Fruit fly (Drosophila melanogaster) whole organism, embryonic: Measurements from ENCODE around the gene CG31223.

ENCODE experiments used
- Adf1 ChIP-seq: fragments of 200-800 bp; sonication (Bioruptor generic); IDR thresholded peaks from 2 replicates; pipeline ENCODE4 v1.3.6; 2022; ENCODE audit warnings: missing biosample characterization, missing genetic modification characterization
- BtbVII ChIP-seq: fragments of 200-800 bp; sonication (Bioruptor generic); optimal IDR thresholded peaks from 3 replicates; lab custom pipeline; 2017; ENCODE audit warnings: missing biosample characterization, mild to moderate bottlenecking, missing genetic modification characterization
- CG10274 ChIP-seq: fragments of 200-800 bp; sonication (Bioruptor generic); optimal IDR thresholded peaks from 3 replicates; lab custom pipeline; 2017; ENCODE audit warnings: missing biosample characterization, mild to moderate bottlenecking, missing genetic modification characterization
- CG10366 ChIP-seq: fragments of 200-800 bp; sonication (Bioruptor generic); IDR thresholded peaks from 2 replicates; pipeline ENCODE4 v1.3.6; 2022; ENCODE audit warnings: missing biosample characterization, missing genetic modification characterization
- CG11504 ChIP-seq: fragments of 200-800 bp; sonication (Bioruptor generic); optimal IDR thresholded peaks from 3 replicates; lab custom pipeline; 2019; ENCODE audit warnings: missing biosample characterization, mild to moderate bottlenecking, missing genetic modification characterization, moderate library complexity
- CG12104 ChIP-seq: fragments of 200-800 bp; sonication (Bioruptor generic); optimal IDR thresholded peaks from 3 replicates; lab custom pipeline; 2016; ENCODE audit warnings: missing biosample characterization, missing genetic modification characterization
- CG12236 ChIP-seq: fragments of 200-800 bp; sonication (Bioruptor generic); optimal IDR thresholded peaks from 2 replicates; lab custom pipeline; 2016; ENCODE audit warnings: missing biosample characterization, missing genetic modification characterization
- CG12769 ChIP-seq: fragments of 200-800 bp; sonication (Bioruptor generic); optimal IDR thresholded peaks from 2 replicates; lab custom pipeline; 2019; ENCODE audit warnings: missing biosample characterization, mild to moderate bottlenecking, missing genetic modification characterization, moderate library complexity
- CG13123 ChIP-seq: fragments of 200-800 bp; sonication (Bioruptor generic); optimal IDR thresholded peaks from 2 replicates; lab custom pipeline; 2016; ENCODE audit warnings: missing biosample characterization, missing genetic modification characterization
- CG14441 ChIP-seq: fragments of 200-800 bp; sonication (Bioruptor generic); IDR thresholded peaks from 2 replicates; pipeline ENCODE4 v1.3.6; 2022; ENCODE audit warnings: missing biosample characterization, missing genetic modification characterization
- CG17568 ChIP-seq: fragments of 200-800 bp; sonication (Bioruptor generic); optimal IDR thresholded peaks from 2 replicates; lab custom pipeline; 2018; ENCODE audit warnings: missing biosample characterization, mild to moderate bottlenecking, missing genetic modification characterization, moderate library complexity
- CG1832 ChIP-seq: fragments of 200-800 bp; sonication (Bioruptor generic); optimal IDR thresholded peaks from 2 replicates; lab custom pipeline; 2017; ENCODE audit warnings: missing biosample characterization, mild to moderate bottlenecking, missing genetic modification characterization, inconsistent platforms
- CG2120 ChIP-seq: fragments of 200-800 bp; sonication (Bioruptor generic); optimal IDR thresholded peaks from 3 replicates; lab custom pipeline; 2016; ENCODE audit warnings: missing biosample characterization, missing genetic modification characterization
- CG3281 ChIP-seq: fragments of 200-800 bp; sonication (Bioruptor generic); optimal IDR thresholded peaks from 3 replicates; lab custom pipeline; 2017; ENCODE audit warnings: missing biosample characterization, mild to moderate bottlenecking, missing genetic modification characterization
- CG34376 ChIP-seq: fragments of 200-800 bp; sonication (Bioruptor generic); optimal IDR thresholded peaks from 2 replicates; lab custom pipeline; 2018; ENCODE audit warnings: missing biosample characterization, mild to moderate bottlenecking, missing genetic modification characterization
- CG4617 ChIP-seq: fragments of 200-800 bp; sonication (Bioruptor generic); optimal IDR thresholded peaks from 3 replicates; lab custom pipeline; 2016; ENCODE audit warnings: missing biosample characterization, missing genetic modification characterization, borderline replicate concordance
- CG6254 ChIP-seq: fragments of 200-800 bp; sonication (Bioruptor generic); optimal IDR thresholded peaks from 3 replicates; lab custom pipeline; 2017; ENCODE audit warnings: mild to moderate bottlenecking, missing biosample characterization, missing genetic modification reagents, missing genetic modification characterization
- CG6765 ChIP-seq: fragments of 200-800 bp; sonication (Bioruptor generic); optimal IDR thresholded peaks from 3 replicates; lab custom pipeline; 2017; ENCODE audit warnings: missing biosample characterization, mild to moderate bottlenecking, missing genetic modification characterization
- CG8290 ChIP-seq, 3 experiments: fragments of 200-800 bp; sonication (Bioruptor generic); optimal IDR thresholded peaks; 2 replicates each; lab custom pipeline; 2016 to 2019; ENCODE audit warnings: missing biosample characterization in 3 of 3, missing genetic modification characterization in 3 of 3, mild to moderate bottlenecking in 2 of 3, moderate library complexity in 1 of 3
- CG8388 ChIP-seq: fragments of 200-800 bp; sonication (Bioruptor generic); optimal IDR thresholded peaks from 2 replicates; lab custom pipeline; 2019; ENCODE audit warnings: missing biosample characterization, mild to moderate bottlenecking, missing genetic modification characterization, moderate library complexity
- Gug ChIP-seq: fragments of 200-800 bp; sonication (Bioruptor generic); IDR thresholded peaks from 4 replicates; pipeline ENCODE4 v1.3.6; 2022; ENCODE audit warnings: missing biosample characterization, missing genetic modification characterization
- HmgD ChIP-seq: fragments of 200-800 bp; sonication (Bioruptor generic); optimal IDR thresholded peaks from 3 replicates; lab custom pipeline; 2016; ENCODE audit warnings: missing biosample characterization, missing genetic modification characterization
- Hmr ChIP-seq: fragments of 200-800 bp; sonication (Bioruptor generic); optimal IDR thresholded peaks from 3 replicates; lab custom pipeline; 2017; ENCODE audit warnings: mild to moderate bottlenecking, missing biosample characterization, missing genetic modification reagents, missing genetic modification characterization
- Oaz ChIP-seq: fragments of 200-800 bp; sonication (Bioruptor generic); IDR thresholded peaks from 2 replicates; pipeline ENCODE4 v1.3.6; 2022; ENCODE audit warnings: missing biosample characterization, missing genetic modification characterization
- Ptx1 ChIP-seq: fragments of 200-800 bp; sonication (Bioruptor generic); IDR thresholded peaks from 2 replicates; pipeline ENCODE4 v1.3.6; 2022; ENCODE audit warnings: missing biosample characterization, missing genetic modification characterization
- Spps ChIP-seq: fragments of 200-800 bp; sonication (Bioruptor generic); optimal IDR thresholded peaks from 2 replicates; lab custom pipeline; 2018; ENCODE audit warnings: missing biosample characterization, mild to moderate bottlenecking, missing genetic modification characterization
- Trl ChIP-seq, 3 experiments: fragments of >200 bp in 2 of 3; fragments of 200-800 bp in 1 of 3; sonication (Bioruptor generic) in 1 of 3; optimal IDR thresholded peaks; 2 replicates in 1 of 3; 3 replicates in 2 of 3; lab custom pipeline; 2016 to 2017; ENCODE audit warnings: missing biosample characterization in 1 of 3, missing genetic modification characterization in 1 of 3
- amos ChIP-seq: fragments of 200-800 bp; sonication (Bioruptor generic); IDR thresholded peaks from 2 replicates; pipeline ENCODE4 v1.3.6; 2022; ENCODE audit warnings: missing biosample characterization, missing genetic modification characterization; ENCODE audit not compliant: partially characterized antibody
- ash1 ChIP-seq: fragments of 200-800 bp; sonication (Bioruptor generic); optimal IDR thresholded peaks from 2 replicates; lab custom pipeline; 2018; ENCODE audit warnings: missing biosample characterization, mild to moderate bottlenecking, missing genetic modification characterization
- az2 ChIP-seq: fragments of 200-800 bp; sonication (Bioruptor generic); optimal IDR thresholded peaks from 3 replicates; lab custom pipeline; 2016; ENCODE audit warnings: missing biosample characterization, missing genetic modification characterization
- btn ChIP-seq: fragments of 200-800 bp; sonication (Bioruptor generic); optimal IDR thresholded peaks from 2 replicates; lab custom pipeline; 2016; ENCODE audit warnings: missing biosample characterization, missing genetic modification characterization
- cad ChIP-seq: fragments of >200 bp; optimal IDR thresholded peaks from 2 replicates; lab custom pipeline; 2017; ENCODE audit warnings: missing biosample characterization, missing genetic modification characterization
- caup ChIP-seq: fragments of 200-800 bp; sonication (Bioruptor generic); optimal IDR thresholded peaks from 3 replicates; lab custom pipeline; 2017; ENCODE audit warnings: missing biosample characterization, mild to moderate bottlenecking, missing genetic modification characterization, moderate library complexity; ENCODE audit not compliant: severe bottlenecking
- chm ChIP-seq: fragments of 200-800 bp; sonication (Bioruptor generic); IDR thresholded peaks from 2 replicates; pipeline ENCODE4 v1.3.6; 2022; ENCODE audit warnings: missing biosample characterization, missing genetic modification characterization
- da ChIP-seq: fragments of 200-800 bp; sonication (Bioruptor generic); optimal IDR thresholded peaks from 2 replicates; lab custom pipeline; 2016; ENCODE audit warnings: missing biosample characterization, missing genetic modification characterization
- en ChIP-seq: fragments of 200-800 bp; sonication (Bioruptor generic); optimal IDR thresholded peaks from 2 replicates; lab custom pipeline; 2016; ENCODE audit warnings: missing biosample characterization, missing genetic modification characterization
- eyg ChIP-seq: fragments of 200-800 bp; sonication (Bioruptor generic); optimal IDR thresholded peaks from 3 replicates; lab custom pipeline; 2016; ENCODE audit warnings: missing biosample characterization, missing genetic modification characterization
- fd3F ChIP-seq: fragments of 200-800 bp; sonication (Bioruptor generic); optimal IDR thresholded peaks from 2 replicates; lab custom pipeline; 2018; ENCODE audit warnings: missing biosample characterization, mild to moderate bottlenecking, missing genetic modification characterization, moderate library complexity
- gro ChIP-seq: fragments of 200-800 bp; sonication (Bioruptor generic); optimal IDR thresholded peaks from 2 replicates; lab custom pipeline; 2016; ENCODE audit warnings: missing biosample characterization, missing genetic modification characterization
- hb ChIP-seq: fragments of 200-800 bp; sonication (Bioruptor generic); IDR thresholded peaks from 3 replicates; pipeline ENCODE4 v1.3.6; 2022; ENCODE audit warnings: missing biosample characterization, missing genetic modification characterization; ENCODE audit not compliant: partially characterized antibody
- luna ChIP-seq: fragments of 200-800 bp; sonication (Bioruptor generic); optimal IDR thresholded peaks from 2 replicates; lab custom pipeline; 2016; ENCODE audit warnings: missing biosample characterization, missing genetic modification characterization
- nerfin-2 ChIP-seq: fragments of 200-800 bp; sonication (Bioruptor generic); IDR thresholded peaks from 2 replicates; pipeline ENCODE4 v1.3.6; 2022; ENCODE audit warnings: missing biosample characterization, missing genetic modification characterization; ENCODE audit not compliant: partially characterized antibody
- pum ChIP-seq: fragments of 200-800 bp; sonication (Bioruptor generic); optimal IDR thresholded peaks from 2 replicates; lab custom pipeline; 2016; ENCODE audit warnings: missing biosample characterization, missing genetic modification characterization
- schlank ChIP-seq: fragments of 200-800 bp; sonication (Bioruptor generic); optimal IDR thresholded peaks from 2 replicates; lab custom pipeline; 2018; ENCODE audit warnings: missing biosample characterization, mild to moderate bottlenecking, missing genetic modification characterization
- seq ChIP-seq: fragments of 200-800 bp; sonication (Bioruptor generic); IDR thresholded peaks from 2 replicates; pipeline ENCODE4 v1.3.6; 2022; ENCODE audit warnings: missing biosample characterization, missing genetic modification characterization
- stc ChIP-seq: fragments of 200-800 bp; sonication (Bioruptor generic); IDR thresholded peaks from 2 replicates; pipeline ENCODE4 v1.3.6; 2022; ENCODE audit warnings: missing biosample characterization, missing genetic modification characterization
- tio ChIP-seq: fragments of 200-800 bp; sonication (Bioruptor generic); optimal IDR thresholded peaks from 2 replicates; lab custom pipeline; 2017; ENCODE audit warnings: missing biosample characterization, missing genetic modification characterization, inconsistent platforms
- unpg ChIP-seq: fragments of 200-800 bp; sonication (Bioruptor generic); optimal IDR thresholded peaks from 3 replicates; lab custom pipeline; 2018; ENCODE audit warnings: missing biosample characterization, mild to moderate bottlenecking, missing genetic modification characterization, moderate library complexity

CG31223 gene

dm6 chr3R:20828520-20829415 lies 2.2 kb upstream of the CG31223 start (continued):
- TF ChIP-seq CG6254 (GFP tag; lab: Kevin White, UChicago) (no peak), chm (peak; percentile 12; the same call in 1 of the 2 replicates), CG10366 (GFP tag; lab: Robert Waterston, UW) (peak; percentile 33), en (GFP tag; lab: Kevin White, UChicago) (no peak), HmgD (GFP tag; lab: Kevin White, UChicago) (no peak), CG2120 (no peak), CG12236 (GFP tag; lab: Kevin White, UChicago) (no peak), amos (no peak; the same call in 1 of the 2 replicates), ash1 (GFP tag; lab: Kevin White, UChicago) (no peak), Ptx1 (GFP tag; lab: Robert Waterston, UW) (no peak), CG12769 (tag; lab: Kevin White, UChicago) (peak; percentile 78), Gug (peak; percentile 51; the same call in 2 of the 4 replicates), CG17568 (GFP tag; lab: Kevin White, UChicago) (no peak), luna (GFP tag; lab: Kevin White, UChicago) (peak; percentile 4), btn (GFP tag; lab: Kevin White, UChicago) (no peak), Spps (tag; lab: Kevin White, UChicago) (no peak), CG14441 (GFP tag; lab: Robert Waterston, UW) (0 out of 2 replicates have a peak, but pooled peaks have one; percentile 36), pum (GFP tag; lab: Kevin White, UChicago) (no peak), stc (GFP tag; lab: Robert Waterston, UW) (0 out of 2 replicates have a peak, but pooled peaks have one; percentile 10), CG12104 (no peak), caup (GFP tag; lab: Kevin White, UChicago) (no peak), unpg (GFP tag; lab: Kevin White, UChicago) (no peak), schlank (no peak), fd3F (GFP tag; lab: Kevin White, UChicago) (no peak), az2 (GFP tag; lab: Kevin White, UChicago) (no peak), eyg (no peak), da (GFP tag; lab: Kevin White, UChicago) (peak; percentile 21), CG6765 (GFP tag; lab: Kevin White, UChicago) (no peak), Hmr (GFP tag; lab: Kevin White, UChicago) (no peak), Trl (optimal IDR thresholded peaks at IDR 0.05; lab: Kevin White, UChicago) (peak; percentile 59 to 63), Trl (GFP tag; optimal IDR thresholded peaks at IDR 0.05; lab: Kevin White, UChicago) (no peak), hb (GFP tag; lab: Robert Waterston, UW) (no peak), nerfin-2 (GFP tag; lab: Robert Waterston, UW) (no peak), CG10274 (GFP tag; lab: Kevin White, UChicago) (no peak), seq (no peak), tio (GFP tag; lab: Kevin White, UChicago) (no peak), CG4617 (GFP tag; lab: Kevin White, UChicago) (no peak), CG34376 (GFP tag; lab: Kevin White, UChicago) (peak; percentile 83), CG13123 (GFP tag; lab: Kevin White, UChicago) (no peak), Adf1 (GFP tag; lab: Robert Waterston, UW) (peak; percentile 72), cad (peak; percentile 4), CG1832 (peak; percentile 95), CG3281 (GFP tag; lab: Kevin White, UChicago) (no peak), BtbVII (GFP tag; lab: Kevin White, UChicago) (no peak), CG8388 (no peak), gro (GFP tag; lab: Kevin White, UChicago) (peak; percentile 45), CG8290 (GFP tag; optimal IDR thresholded peaks at IDR 0.05; lab: Kevin White, UChicago) (no peak), CG8290 (tag; optimal IDR thresholded peaks at IDR 0.05; lab: Kevin White, UChicago) (peak in 1 of 2 experiments; percentile 53), CG11504 (tag; lab: Kevin White, UChicago) (no peak), Oaz (GFP tag; lab: Robert Waterston, UW) (no peak)
